Fruit fly (Drosophila melanogaster): Measurements from ENCODE around the gene CG2211.

CG2211 gene

dm6 chr3L:1334571-1335427, at the start of gene CG2211, which contains the start of gene Hmbs:
Gene CG2211, minus strand, starts transcription at chr3L:1335359.
Gene Hmbs, plus strand, starts transcription at chr3L:1334889.
- no peak for TF ChIP-seq CG2199 (GFP tag; IDR thresholded peaks at IDR 0.05)
- peak; percentile 57 for TF ChIP-seq CG11398 (GFP tag; optimal IDR thresholded peaks at IDR 0.05)
- peak; percentile 85 for TF ChIP-seq sisA (GFP tag; IDR thresholded peaks at IDR 0.05)
- peak; percentile 62 for TF ChIP-seq Dp (GFP tag; optimal IDR thresholded peaks at IDR 0.05)
- TF ChIP-seq CG12236 (GFP tag; optimal IDR thresholded peaks at IDR 0.05), result peak; percentile 77
- no peak for TF ChIP-seq dmrt99B (tag; optimal IDR thresholded peaks at IDR 0.05)
- TF ChIP-seq TFAM (GFP tag; optimal IDR thresholded peaks at IDR 0.05), result peak; percentile 45
- peak; percentile 92 for TF ChIP-seq CG4424 (GFP tag; optimal IDR thresholded peaks at IDR 0.05)
- TF ChIP-seq Ets97D (GFP tag; optimal IDR thresholded peaks at IDR 0.05), result peak; percentile 92
- TF ChIP-seq CG32772 (GFP tag; IDR thresholded peaks at IDR 0.05), result peak; percentile 73
- TF ChIP-seq hth (optimal IDR thresholded peaks at IDR 0.05), result no peak
- peak; percentile 68 for TF ChIP-seq CG12219 (GFP tag; optimal IDR thresholded peaks at IDR 0.05)
- TF ChIP-seq scrt (GFP tag; optimal IDR thresholded peaks at IDR 0.05), result peak; percentile 72
- peak; percentile 82 for TF ChIP-seq Antp (GFP tag; optimal IDR thresholded peaks at IDR 0.05)
- peak; percentile 94 for TF ChIP-seq CG15514 (GFP tag; optimal IDR thresholded peaks at IDR 0.05)
- TF ChIP-seq psq (GFP tag; optimal IDR thresholded peaks at IDR 0.05), result peak; percentile 73
- TF ChIP-seq YL-1 (GFP tag; optimal IDR thresholded peaks at IDR 0.05), result peak; percentile 57
- TF ChIP-seq CG3065 (GFP tag; optimal IDR thresholded peaks at IDR 0.05), result peak; percentile 68
- peak; percentile 79 for TF ChIP-seq Bdp1 (GFP tag; optimal IDR thresholded peaks at IDR 0.05)
- peak; percentile 67; the same call in 2 of the 3 replicates for TF ChIP-seq CG6175 (GFP tag; IDR thresholded peaks at IDR 0.05)
- no peak for TF ChIP-seq corto (GFP tag; optimal IDR thresholded peaks at IDR 0.05)
- peak; percentile 74; the same call in 2 of the 3 replicates for TF ChIP-seq CG11560 (tag; IDR thresholded peaks at IDR 0.05)
- TF ChIP-seq Neu2 (GFP tag; optimal IDR thresholded peaks at IDR 0.05; ENCODE audit: borderline replicate concordance), result peak; percentile 61
- TF ChIP-seq Mrtf (GFP tag; IDR thresholded peaks at IDR 0.05), result peak; percentile 86
- TF ChIP-seq Opbp (GFP tag; IDR thresholded peaks at IDR 0.05; ENCODE audit: partially characterized antibody), result peak; percentile 55; the same call in 1 of the 3 replicates
- peak; percentile 94 for TF ChIP-seq lab (GFP tag; optimal IDR thresholded peaks at IDR 0.05)
- TF ChIP-seq klu (GFP tag; IDR thresholded peaks at IDR 0.05), result peak; percentile 77
- peak; percentile 88 for TF ChIP-seq CoRest (tag; optimal IDR thresholded peaks at IDR 0.05)
- peak; percentile 74 for TF ChIP-seq Side (GFP tag; optimal IDR thresholded peaks at IDR 0.05)
- TF ChIP-seq CG17385 (GFP tag; optimal IDR thresholded peaks at IDR 0.05), result peak; percentile 67
- peak; percentile 73 for TF ChIP-seq CG11696 (GFP tag; IDR thresholded peaks at IDR 0.05)
- TF ChIP-seq CG14050 (GFP tag; IDR thresholded peaks at IDR 0.05), result peak; percentile 72
- TF ChIP-seq CG4404 (GFP tag; IDR thresholded peaks at IDR 0.05), result peak; percentile 78
- peak; percentile 91 for TF ChIP-seq Dbx (GFP tag; IDR thresholded peaks at IDR 0.05)
- no peak for TF ChIP-seq nerfin-2 (GFP tag; IDR thresholded peaks at IDR 0.05; ENCODE audit: partially characterized antibody)
- TF ChIP-seq Kr (GFP tag; optimal IDR thresholded peaks at IDR 0.05), result no peak
- peak; percentile 86 for TF ChIP-seq CG10147 (GFP tag; optimal IDR thresholded peaks at IDR 0.05)
- TF ChIP-seq CG17612 (GFP tag; IDR thresholded peaks at IDR 0.05), result peak; percentile 59; the same call in 1 of the 2 replicates
- peak; percentile 74 for TF ChIP-seq CG4282 (GFP tag; optimal IDR thresholded peaks at IDR 0.05)
- TF ChIP-seq gce (GFP tag; IDR thresholded peaks at IDR 0.05), result peak; percentile 68; the same call in 2 of the 3 replicates
- TF ChIP-seq Bteb2 (GFP tag; optimal IDR thresholded peaks at IDR 0.05), result peak; percentile 83
- peak; percentile 90 for TF ChIP-seq CG12942 (GFP tag; optimal IDR thresholded peaks at IDR 0.05)
- TF ChIP-seq CG2678 (tag; optimal IDR thresholded peaks at IDR 0.05), result peak; percentile 89
- peak; percentile 77 for TF ChIP-seq CG3163 (GFP tag; optimal IDR thresholded peaks at IDR 0.05)
- peak; percentile 78 for TF ChIP-seq H15 (GFP tag; IDR thresholded peaks at IDR 0.05)
- peak; percentile 88 for TF ChIP-seq CG34422 (GFP tag; IDR thresholded peaks at IDR 0.05)
- TF ChIP-seq Trl (optimal IDR thresholded peaks at IDR 0.05), result no peak
- TF ChIP-seq Trl (GFP tag; optimal IDR thresholded peaks at IDR 0.05), result peak; percentile 89
- TF ChIP-seq gt (GFP tag; IDR thresholded peaks at IDR 0.05), result no peak
- TF ChIP-seq CG15269 (tag; optimal IDR thresholded peaks at IDR 0.05), result peak; percentile 86

All from whole organism, embryonic.